Worm (Caenorhabditis elegans): Measurements from ENCODE around the gene kin-21.

The kin-21 gene

ce11 chrIV:9832586-9832985 lies at the start of gene kin-21:
Gene kin-21 (plus strand): TSS chrIV:9832886.
- no peak for TF ChIP-seq B0310.2 (tag; optimal IDR thresholded peaks at IDR 0.05)

- no peak for TF ChIP-seq hnd-1 (tag; optimal IDR thresholded peaks at IDR 0.05)
- no peak for TF ChIP-seq ama-1 (optimal IDR thresholded peaks at IDR 0.05)
- no peak for TF ChIP-seq ceh-13 (GFP tag; optimal IDR thresholded peaks at IDR 0.05)
- no peak for TF ChIP-seq scrt-1 (GFP tag; IDR thresholded peaks at IDR 0.05)
- TF ChIP-seq tbx-11 (GFP tag; IDR thresholded peaks at IDR 0.05) = no peak
- no peak for TF ChIP-seq F13C5.2 (tag; optimal IDR thresholded peaks at IDR 0.05)
- TF ChIP-seq B0310.2 (tag; optimal IDR thresholded peaks at IDR 0.05) = no peak
- no peak for TF ChIP-seq flt-1 (GFP tag; IDR thresholded peaks at IDR 0.05)
- no peak for TF ChIP-seq ets-7 (tag; optimal IDR thresholded peaks at IDR 0.05)
- TF ChIP-seq tbx-37 (GFP tag; conservative IDR thresholded peaks at IDR 0.05) = no peak
- TF ChIP-seq ceh-36 (tag; optimal IDR thresholded peaks at IDR 0.05) = no peak
- no peak for TF ChIP-seq hmbx-1 (tag; optimal IDR thresholded peaks at IDR 0.05)
- no peak for TF ChIP-seq tra-4 (tag; optimal IDR thresholded peaks at IDR 0.05)
- no peak for TF ChIP-seq hmg-4 (GFP tag; optimal IDR thresholded peaks at IDR 0.05)
- TF ChIP-seq pes-1 (GFP tag; IDR thresholded peaks at IDR 0.05) = no peak
Measured at ce11 chrIV:9784689-9785088, 48.0 kb upstream of the kin-21 start, which contains the start of gene sre-4. Gene sre-4 (minus strand): TSS chrIV:9784789.

ce11 chrIV:9789496-9789895 lies 43.2 kb upstream of the kin-21 start, which contains the start of gene T13F2.4:
Gene T13F2.4 (plus strand): TSS chrIV:9789796.
- TF ChIP-seq B0310.2 (tag; optimal IDR thresholded peaks at IDR 0.05) (no peak), tra-4 (tag; optimal IDR thresholded peaks at IDR 0.05) (no peak), hnd-1 (tag; optimal IDR thresholded peaks at IDR 0.05) (no peak), hmg-4 (GFP tag; optimal IDR thresholded peaks at IDR 0.05) (no peak), ceh-36 (tag; optimal IDR thresholded peaks at IDR 0.05) (no peak), flt-1 (GFP tag; IDR thresholded peaks at IDR 0.05) (no peak), sea-1 (GFP tag; conservative IDR thresholded peaks at IDR 0.05) (no peak), F13C5.2 (tag; optimal IDR thresholded peaks at IDR 0.05) (no peak), scrt-1 (GFP tag; IDR thresholded peaks at IDR 0.05) (no peak), aly-1 (tag; optimal IDR thresholded peaks at IDR 0.05) (no peak), ets-7 (tag; optimal IDR thresholded peaks at IDR 0.05) (no peak), tbx-37 (GFP tag; conservative IDR thresholded peaks at IDR 0.05) (no peak)

ce11 chrIV:9790708-9791107 lies 42.0 kb upstream of the kin-21 start:
- TF ChIP-seq tra-4 (tag; optimal IDR thresholded peaks at IDR 0.05) (no peak), pes-1 (GFP tag; IDR thresholded peaks at IDR 0.05) (no peak), tbx-37 (GFP tag; conservative IDR thresholded peaks at IDR 0.05) (no peak), B0310.2 (tag; optimal IDR thresholded peaks at IDR 0.05) (no peak), flt-1 (GFP tag; IDR thresholded peaks at IDR 0.05) (no peak), ets-7 (tag; optimal IDR thresholded peaks at IDR 0.05) (no peak), sea-1 (GFP tag; conservative IDR thresholded peaks at IDR 0.05) (no peak), ceh-13 (GFP tag; optimal IDR thresholded peaks at IDR 0.05) (no peak), F13C5.2 (tag; optimal IDR thresholded peaks at IDR 0.05) (no peak), scrt-1 (GFP tag; IDR thresholded peaks at IDR 0.05) (no peak), hmbx-1 (tag; optimal IDR thresholded peaks at IDR 0.05) (no peak), aly-1 (tag; optimal IDR thresholded peaks at IDR 0.05) (no peak), ceh-36 (tag; optimal IDR thresholded peaks at IDR 0.05) (no peak)

- no peak for TF ChIP-seq tra-4 (tag; optimal IDR thresholded peaks at IDR 0.05)
- TF ChIP-seq hmbx-1 (tag; optimal IDR thresholded peaks at IDR 0.05) = no peak
- TF ChIP-seq tbx-37 (GFP tag; conservative IDR thresholded peaks at IDR 0.05) = no peak
- TF ChIP-seq scrt-1 (GFP tag; IDR thresholded peaks at IDR 0.05) = no peak
- no peak for TF ChIP-seq ama-1 (optimal IDR thresholded peaks at IDR 0.05)
- TF ChIP-seq B0310.2 (tag; optimal IDR thresholded peaks at IDR 0.05) = no peak
- TF ChIP-seq ceh-13 (GFP tag; optimal IDR thresholded peaks at IDR 0.05) = no peak
- TF ChIP-seq flt-1 (GFP tag; IDR thresholded peaks at IDR 0.05) = no peak
- no peak for TF ChIP-seq hnd-1 (tag; optimal IDR thresholded peaks at IDR 0.05)
- no peak for TF ChIP-seq tbx-11 (GFP tag; IDR thresholded peaks at IDR 0.05)
- TF ChIP-seq F13C5.2 (tag; optimal IDR thresholded peaks at IDR 0.05) = no peak
- no peak for TF ChIP-seq sea-1 (GFP tag; conservative IDR thresholded peaks at IDR 0.05)
- no peak for TF ChIP-seq pes-1 (GFP tag; IDR thresholded peaks at IDR 0.05)
- TF ChIP-seq ets-7 (tag; optimal IDR thresholded peaks at IDR 0.05) = no peak
- no peak for TF ChIP-seq ceh-36 (tag; optimal IDR thresholded peaks at IDR 0.05)
Measured at ce11 chrIV:9795250-9795649, 37.4 kb upstream of the kin-21 start.

- TF ChIP-seq sea-1 (GFP tag; conservative IDR thresholded peaks at IDR 0.05) (no peak), ceh-36 (tag; optimal IDR thresholded peaks at IDR 0.05) (no peak), aly-1 (tag; optimal IDR thresholded peaks at IDR 0.05) (no peak), flt-1 (GFP tag; IDR thresholded peaks at IDR 0.05) (no peak), tbx-37 (GFP tag; conservative IDR thresholded peaks at IDR 0.05) (no peak), scrt-1 (GFP tag; IDR thresholded peaks at IDR 0.05) (no peak), ama-1 (optimal IDR thresholded peaks at IDR 0.05) (no peak), ets-7 (tag; optimal IDR thresholded peaks at IDR 0.05) (no peak), hmbx-1 (tag; optimal IDR thresholded peaks at IDR 0.05) (no peak), hmg-4 (GFP tag; optimal IDR thresholded peaks at IDR 0.05) (no peak), hnd-1 (tag; optimal IDR thresholded peaks at IDR 0.05) (no peak), ceh-13 (GFP tag; optimal IDR thresholded peaks at IDR 0.05) (no peak), tra-4 (tag; optimal IDR thresholded peaks at IDR 0.05) (no peak), tbx-11 (GFP tag; IDR thresholded peaks at IDR 0.05) (no peak), F13C5.2 (tag; optimal IDR thresholded peaks at IDR 0.05) (no peak), B0310.2 (tag; optimal IDR thresholded peaks at IDR 0.05) (no peak)
Measured at ce11 chrIV:9796494-9796893, 36.2 kb upstream of the kin-21 start, which contains the start of gene pis-1. Gene pis-1 (minus strand): TSS chrIV:9796594.

- no peak for TF ChIP-seq ets-7 (tag; optimal IDR thresholded peaks at IDR 0.05)
- TF ChIP-seq ama-1 (optimal IDR thresholded peaks at IDR 0.05) = no peak
Measured at ce11 chrIV:9797304-9798003, 35.2 kb upstream of the kin-21 start, which contains the start of gene T13F2.2. Gene T13F2.2 (minus strand): TSS chrIV:9797354.
